Worm (Caenorhabditis elegans): ENCODE measurements around the gene R05A10.4.

DNA sequence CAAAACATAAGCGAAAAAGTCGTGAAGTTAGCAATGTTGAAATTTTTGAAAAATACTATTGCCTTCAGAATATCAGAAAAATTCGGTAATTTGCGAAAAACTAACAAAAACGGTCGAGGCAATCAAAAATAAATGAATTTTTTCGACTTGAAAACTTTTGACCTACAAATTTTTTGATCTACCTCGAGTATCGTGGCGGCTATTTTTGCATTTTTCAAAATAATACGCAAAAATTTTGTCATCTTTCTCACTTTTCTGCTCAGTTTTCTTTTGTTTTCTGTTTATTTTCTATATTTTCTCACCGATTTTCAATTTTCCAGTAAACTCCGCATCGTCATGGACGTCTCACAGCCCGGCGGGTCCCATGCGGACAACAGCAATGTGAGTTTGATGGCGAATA lies 43.5 kb downstream of the R05A10.4 start:
- TF ChIP-seq egrh-3 (GFP tag; IDR thresholded peaks at IDR 0.05) (no peak), B0261.1 (tag; optimal IDR thresholded peaks at IDR 0.05) (no peak), ets-4 (GFP tag; optimal IDR thresholded peaks at IDR 0.05) (no peak), snpc-3.4 (tag; optimal IDR thresholded peaks at IDR 0.05) (no peak), lag-1 (GFP tag; IDR thresholded peaks at IDR 0.05) (no peak), let-526 (GFP tag; IDR thresholded peaks at IDR 0.05) (no peak), cebp-2 (GFP tag; IDR thresholded peaks at IDR 0.05) (no peak), nhr-90 (tag; optimal IDR thresholded peaks at IDR 0.05) (no peak), somi-1 (GFP tag; optimal IDR thresholded peaks at IDR 0.05) (no peak), F57A8.1 (GFP tag; optimal IDR thresholded peaks at IDR 0.05) (no peak)

Data from whole organism, young adult.